Fruit fly (Drosophila melanogaster) whole organism, embryonic: ENCODE data around the gene CG33110.

ENCODE experiments used
- Atf3 ChIP-seq: fragments of 200-800 bp; sonication (Bioruptor generic); optimal IDR thresholded peaks from 3 replicates; lab custom pipeline; 2016; ENCODE audit warnings: missing biosample characterization, missing genetic modification characterization
- BEAF-32 ChIP-seq: fragments of 200-800 bp; sonication (Bioruptor generic); optimal IDR thresholded peaks from 3 replicates; lab custom pipeline; 2017; ENCODE audit warnings: missing biosample characterization, missing genetic modification characterization, mild to moderate bottlenecking, moderate library complexity, missing genetic modification reagents
- CG10147 ChIP-seq: fragments of 200-800 bp; sonication (Bioruptor generic); optimal IDR thresholded peaks from 2 replicates; lab custom pipeline; 2019; ENCODE audit warnings: missing biosample characterization, mild to moderate bottlenecking, missing genetic modification characterization, moderate library complexity
- CG11560 ChIP-seq: fragments of 200-800 bp; sonication (Bioruptor generic); IDR thresholded peaks from 3 replicates; pipeline ENCODE4 v1.3.6; 2022; ENCODE audit warnings: missing biosample characterization, missing genetic modification characterization
- CG12299 ChIP-seq: fragments of 200-800 bp; sonication (Bioruptor generic); optimal IDR thresholded peaks from 2 replicates; lab custom pipeline; 2018; ENCODE audit warnings: missing biosample characterization, mild to moderate bottlenecking, missing genetic modification characterization
- CG14710 ChIP-seq: fragments of 200-800 bp; sonication (Bioruptor generic); optimal IDR thresholded peaks from 3 replicates; lab custom pipeline; 2019; ENCODE audit warnings: missing biosample characterization, mild to moderate bottlenecking, missing genetic modification characterization, moderate library complexity
- CG15269 ChIP-seq: fragments of 200-800 bp; sonication (Bioruptor generic); optimal IDR thresholded peaks from 2 replicates; lab custom pipeline; 2018; ENCODE audit warnings: missing biosample characterization, mild to moderate bottlenecking, missing genetic modification characterization, moderate library complexity
- CG1603 ChIP-seq: fragments of 200-800 bp; sonication (Bioruptor generic); optimal IDR thresholded peaks from 2 replicates; lab custom pipeline; 2019; ENCODE audit warnings: missing biosample characterization, mild to moderate bottlenecking, missing genetic modification characterization, moderate library complexity
- CG17361 ChIP-seq: fragments of 200-800 bp; sonication (Bioruptor generic); IDR thresholded peaks from 3 replicates; pipeline ENCODE4 v1.3.6; 2022; ENCODE audit warnings: missing biosample characterization, missing genetic modification characterization
- CG2116 ChIP-seq: fragments of 200-800 bp; sonication (Bioruptor generic); optimal IDR thresholded peaks from 3 replicates; lab custom pipeline; 2018; ENCODE audit warnings: missing biosample characterization, mild to moderate bottlenecking, missing genetic modification characterization
- CG2712 ChIP-seq: fragments of 200-800 bp; optimal IDR thresholded peaks from 3 replicates; lab custom pipeline; 2019; ENCODE audit warnings: missing biosample characterization, mild to moderate bottlenecking, missing genetic modification characterization, moderate library complexity
- CG31224 ChIP-seq: fragments of 200-800 bp; sonication (Bioruptor generic); IDR thresholded peaks from 2 replicates; pipeline ENCODE4 v1.3.6; 2022; ENCODE audit warnings: missing biosample characterization, missing genetic modification characterization
- CG32532 ChIP-seq: fragments of 200-800 bp; sonication (Bioruptor generic); IDR thresholded peaks from 2 replicates; pipeline ENCODE4 v1.3.6; 2022; ENCODE audit warnings: missing biosample characterization, missing genetic modification characterization
- CG34376 ChIP-seq: fragments of 200-800 bp; sonication (Bioruptor generic); optimal IDR thresholded peaks from 2 replicates; lab custom pipeline; 2018; ENCODE audit warnings: missing biosample characterization, mild to moderate bottlenecking, missing genetic modification characterization
- CG3838 ChIP-seq: fragments of 200-800 bp; sonication (Bioruptor generic); optimal IDR thresholded peaks from 3 replicates; lab custom pipeline; 2016; ENCODE audit warnings: missing biosample characterization, missing genetic modification characterization
- CG4854 ChIP-seq: fragments of 200-800 bp; sonication (Bioruptor generic); optimal IDR thresholded peaks from 2 replicates; lab custom pipeline; 2016; ENCODE audit warnings: missing biosample characterization, missing genetic modification characterization, inconsistent platforms
- CG6689 ChIP-seq: fragments of 200-800 bp; sonication (Bioruptor generic); IDR thresholded peaks from 2 replicates; pipeline ENCODE4 v1.3.6; 2022; ENCODE audit warnings: missing biosample characterization, missing genetic modification characterization
- CG7839 ChIP-seq: fragments of 200-800 bp; sonication (Bioruptor generic); optimal IDR thresholded peaks from 3 replicates; lab custom pipeline; 2018; ENCODE audit warnings: missing biosample characterization, mild to moderate bottlenecking, missing genetic modification characterization, moderate library complexity
- CG7963 ChIP-seq: fragments of 200-800 bp; sonication (Bioruptor generic); IDR thresholded peaks from 3 replicates; pipeline ENCODE4 v1.3.6; 2022; ENCODE audit warnings: missing biosample characterization, missing genetic modification characterization; ENCODE audit not compliant: partially characterized antibody
- CG9437 ChIP-seq: fragments of 200-800 bp; sonication (Bioruptor generic); optimal IDR thresholded peaks from 2 replicates; lab custom pipeline; 2018; ENCODE audit warnings: missing biosample characterization, mild to moderate bottlenecking, missing genetic modification characterization
- D ChIP-seq, 2 experiments: fragments of 200-800 bp in 1 of 2; fragments of >200 bp in 1 of 2; sonication (Bioruptor generic) in 1 of 2; optimal IDR thresholded peaks; 2 replicates in 1 of 2; 3 replicates in 1 of 2; lab custom pipeline; 2017; ENCODE audit warnings: mild to moderate bottlenecking in 1 of 2, missing biosample characterization in 1 of 2, missing genetic modification characterization in 1 of 2, missing genetic modification reagents in 1 of 2
- D19A ChIP-seq: fragments of 200-800 bp; optimal IDR thresholded peaks from 3 replicates; lab custom pipeline; 2019; ENCODE audit warnings: missing biosample characterization, mild to moderate bottlenecking, missing genetic modification characterization, moderate library complexity
- Dbx ChIP-seq: fragments of 200-800 bp; sonication (Bioruptor generic); IDR thresholded peaks from 3 replicates; pipeline ENCODE4 v1.3.6; 2022; ENCODE audit warnings: missing biosample characterization, missing genetic modification characterization
- Dref ChIP-seq: fragments of 200-800 bp; sonication (Bioruptor generic); IDR thresholded peaks from 2 replicates; pipeline ENCODE4 v1.3.6; 2022; ENCODE audit warnings: missing biosample characterization, missing genetic modification characterization
- E2f2 ChIP-seq: fragments of 200-800 bp; sonication (Bioruptor generic); IDR thresholded peaks from 2 replicates; pipeline ENCODE4 v1.3.6; 2022; ENCODE audit warnings: missing biosample characterization, missing genetic modification characterization
- HLH4C ChIP-seq: fragments of 200-800 bp; sonication (Bioruptor generic); IDR thresholded peaks from 3 replicates; pipeline ENCODE4 v1.3.6; 2022; ENCODE audit warnings: missing biosample characterization, missing genetic modification characterization; ENCODE audit not compliant: partially characterized antibody
- Lpt ChIP-seq: fragments of >200 bp; optimal IDR thresholded peaks from 2 replicates; lab custom pipeline; 2018; ENCODE audit warnings: missing biosample characterization, missing genetic modification characterization
- Max ChIP-seq: fragments of 200-800 bp; sonication (Bioruptor generic); optimal IDR thresholded peaks from 2 replicates; lab custom pipeline; 2016; ENCODE audit warnings: missing biosample characterization, mild to moderate bottlenecking, missing genetic modification characterization
- NFAT ChIP-seq: fragments of 200-800 bp; sonication (Bioruptor generic); IDR thresholded peaks from 2 replicates; pipeline ENCODE4 v1.3.6; 2022; ENCODE audit warnings: missing biosample characterization, missing genetic modification characterization
- Pdp1 ChIP-seq, 2 experiments: fragments of 200-800 bp; sonication (Bioruptor generic); optimal IDR thresholded peaks; 3 replicates each; lab custom pipeline; 2016; ENCODE audit warnings: missing biosample characterization in 2 of 2, missing genetic modification characterization in 2 of 2, mild to moderate bottlenecking in 1 of 2, moderate library complexity in 1 of 2
- Ptx1 ChIP-seq: fragments of 200-800 bp; sonication (Bioruptor generic); IDR thresholded peaks from 2 replicates; pipeline ENCODE4 v1.3.6; 2022; ENCODE audit warnings: missing biosample characterization, missing genetic modification characterization
- Xbp1 ChIP-seq: fragments of 200-800 bp; sonication (Bioruptor generic); optimal IDR thresholded peaks from 3 replicates; lab custom pipeline; 2016; ENCODE audit warnings: missing biosample characterization, mild to moderate bottlenecking, missing genetic modification characterization
- YL-1 ChIP-seq: fragments of 200-800 bp; sonication (Bioruptor generic); optimal IDR thresholded peaks from 3 replicates; lab custom pipeline; 2017; ENCODE audit warnings: missing biosample characterization, mild to moderate bottlenecking, missing genetic modification characterization
- ab ChIP-seq: fragments of 200-800 bp; sonication (Bioruptor generic); optimal IDR thresholded peaks from 2 replicates; lab custom pipeline; 2016; ENCODE audit warnings: missing biosample characterization, missing genetic modification characterization
- bab2 ChIP-seq: fragments of 200-800 bp; sonication (Bioruptor generic); optimal IDR thresholded peaks from 2 replicates; lab custom pipeline; 2016; ENCODE audit warnings: missing biosample characterization, missing genetic modification characterization
- bbx ChIP-seq: fragments of 200-800 bp; sonication (Bioruptor generic); IDR thresholded peaks from 2 replicates; pipeline ENCODE4 v1.3.6; 2022; ENCODE audit warnings: missing biosample characterization, missing genetic modification characterization; ENCODE audit not compliant: partially characterized antibody
- cg ChIP-seq: fragments of 200-800 bp; sonication (Bioruptor generic); optimal IDR thresholded peaks from 3 replicates; lab custom pipeline; 2019; ENCODE audit warnings: missing biosample characterization, mild to moderate bottlenecking, missing genetic modification characterization, moderate library complexity
- chif ChIP-seq, 2 experiments: fragments of 200-800 bp; sonication (Bioruptor generic); optimal IDR thresholded peaks; 3 replicates each; lab custom pipeline; 2016; ENCODE audit warnings: missing biosample characterization in 2 of 2, missing genetic modification characterization in 2 of 2
- croc ChIP-seq: fragments of 200-800 bp; sonication (Bioruptor generic); conservative IDR thresholded peaks from 3 replicates; pipeline ENCODE4 v1.3.6; 2022; ENCODE audit warnings: missing biosample characterization, missing genetic modification characterization
- da ChIP-seq: fragments of 200-800 bp; sonication (Bioruptor generic); optimal IDR thresholded peaks from 2 replicates; lab custom pipeline; 2016; ENCODE audit warnings: missing biosample characterization, missing genetic modification characterization
- fd3F ChIP-seq: fragments of 200-800 bp; sonication (Bioruptor generic); optimal IDR thresholded peaks from 2 replicates; lab custom pipeline; 2018; ENCODE audit warnings: missing biosample characterization, mild to moderate bottlenecking, missing genetic modification characterization, moderate library complexity
- gcm2 ChIP-seq: fragments of 200-800 bp; sonication (Bioruptor generic); optimal IDR thresholded peaks from 2 replicates; lab custom pipeline; 2016; ENCODE audit warnings: missing biosample characterization, missing genetic modification characterization
- hkb ChIP-seq, 2 experiments: fragments of 200-800 bp in 1 of 2; fragments of >200 bp in 1 of 2; sonication (Bioruptor generic) in 1 of 2; IDR thresholded peaks in 1 of 2; optimal IDR thresholded peaks in 1 of 2; 2 replicates each; pipeline versions ENCODE4 v1.3.6 to Lab custom; 2017 to 2022; ENCODE audit warnings: missing biosample characterization in 1 of 2, missing genetic modification characterization in 1 of 2
- jumu ChIP-seq: fragments of 200-800 bp; sonication (Bioruptor generic); optimal IDR thresholded peaks from 3 replicates; lab custom pipeline; 2016; ENCODE audit warnings: missing biosample characterization, missing genetic modification characterization
- pan ChIP-seq, 4 experiments: fragments of >200 bp in 3 of 4; fragments of 200-800 bp in 1 of 4; sonication (Bioruptor generic) in 1 of 4; optimal IDR thresholded peaks in 3 of 4; IDR thresholded peaks in 1 of 4; 2 replicates each; pipeline versions ENCODE4 v1.3.6 to Lab custom; 2017 to 2022; ENCODE audit warnings: missing biosample characterization in 2 of 4, missing genetic modification characterization in 2 of 4, mixed read lengths in 1 of 4
- pb ChIP-seq: fragments of 200-800 bp; sonication (Bioruptor generic); optimal IDR thresholded peaks from 3 replicates; lab custom pipeline; 2016; ENCODE audit warnings: missing biosample characterization, missing genetic modification characterization
- scrt ChIP-seq: fragments of 200-800 bp; sonication (Bioruptor generic); optimal IDR thresholded peaks from 2 replicates; lab custom pipeline; 2018; ENCODE audit warnings: missing biosample characterization, mild to moderate bottlenecking, missing genetic modification characterization, moderate library complexity
- trh ChIP-seq: fragments of 200-800 bp; sonication (Bioruptor generic); optimal IDR thresholded peaks from 2 replicates; lab custom pipeline; 2016; ENCODE audit warnings: missing biosample characterization, missing genetic modification characterization
- unpg ChIP-seq: fragments of 200-800 bp; sonication (Bioruptor generic); optimal IDR thresholded peaks from 3 replicates; lab custom pipeline; 2018; ENCODE audit warnings: missing biosample characterization, mild to moderate bottlenecking, missing genetic modification characterization, moderate library complexity
- z ChIP-seq: fragments of 200-800 bp; sonication (Bioruptor generic); IDR thresholded peaks from 3 replicates; pipeline ENCODE4 v1.3.6; 2022; ENCODE audit warnings: missing biosample characterization, missing genetic modification characterization

Gene CG33110

DNA sequence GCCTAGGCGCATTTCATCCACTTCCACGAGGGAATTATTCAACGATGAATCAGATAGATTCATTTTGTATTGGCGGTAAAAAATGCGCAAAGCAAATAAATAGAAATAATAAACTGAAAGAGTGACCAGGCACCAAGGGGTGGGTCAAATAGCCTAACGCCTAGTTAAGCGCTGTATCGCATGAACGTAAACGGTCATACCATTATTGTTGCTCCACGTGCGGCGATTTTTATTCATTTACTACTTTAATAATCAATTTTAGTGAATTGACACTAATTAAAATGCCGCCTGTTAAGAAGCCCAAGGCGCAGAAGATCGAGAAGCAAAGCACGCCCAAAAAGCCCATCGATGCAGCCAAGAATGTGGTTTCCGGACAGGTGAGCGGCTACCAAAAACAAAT lies 14.6 kb downstream of the CG33110 start, which contains the start of the genes CG33107 and CG6937 (continued):
- peak; percentile 65 for TF ChIP-seq CG1603 (tag; lab: Kevin White, UChicago)
- no peak for TF ChIP-seq CG7839
- TF ChIP-seq YL-1 (GFP tag; lab: Kevin White, UChicago), result peak; percentile 66
- no peak for TF ChIP-seq Dref
- TF ChIP-seq bbx, result peak; percentile 19; the same call in 1 of the 2 replicates
- TF ChIP-seq CG4854 (GFP tag; lab: Kevin White, UChicago), result no peak
- no peak for TF ChIP-seq ab
- no peak for TF ChIP-seq D19A (tag; lab: Kevin White, UChicago)
- TF ChIP-seq CG9437 (GFP tag; lab: Kevin White, UChicago), result no peak
- no peak for TF ChIP-seq CG7963 (GFP tag; lab: Robert Waterston, UW)
- peak; percentile 83 for TF ChIP-seq E2f2
- no peak for TF ChIP-seq z (GFP tag; lab: Robert Waterston, UW)
- no peak for TF ChIP-seq CG11560 (tag; lab: Robert Waterston, UW)
- TF ChIP-seq CG15269 (tag; lab: Kevin White, UChicago), result no peak
- no peak for TF ChIP-seq CG17361
- TF ChIP-seq CG10147 (GFP tag; lab: Kevin White, UChicago), result no peak
- no peak for TF ChIP-seq Lpt (GFP tag; lab: Kevin White, UChicago)
- TF ChIP-seq HLH4C (GFP tag; lab: Robert Waterston, UW), result no peak
- TF ChIP-seq CG2116 (GFP tag; lab: Kevin White, UChicago), result no peak
- TF ChIP-seq trh (GFP tag; lab: Kevin White, UChicago), result no peak
- TF ChIP-seq unpg (GFP tag; lab: Kevin White, UChicago), result no peak
- no peak for TF ChIP-seq cg (GFP tag; lab: Kevin White, UChicago)
- peak; percentile 45 for TF ChIP-seq BEAF-32
- TF ChIP-seq Max (GFP tag; lab: Kevin White, UChicago), result peak; percentile 87
- TF ChIP-seq pan (optimal IDR thresholded peaks at IDR 0.05; lab: Kevin White, UChicago), result no peak
- no peak for TF ChIP-seq pan (GFP tag; optimal IDR thresholded peaks at IDR 0.05 in 1 of 2, IDR thresholded peaks at IDR 0.05 in 1 of 2)
- peak; percentile 21 for TF ChIP-seq hkb (optimal IDR thresholded peaks at IDR 0.05; lab: Kevin White, UChicago)
- TF ChIP-seq hkb (GFP tag; IDR thresholded peaks at IDR 0.05; lab: Robert Waterston, UW), result no peak
- no peak for TF ChIP-seq jumu (GFP tag; lab: Kevin White, UChicago)
- no peak for TF ChIP-seq CG32532 (GFP tag; lab: Robert Waterston, UW)
- no peak for TF ChIP-seq scrt (GFP tag; lab: Kevin White, UChicago)
- TF ChIP-seq CG2712 (tag; lab: Kevin White, UChicago), result no peak
- TF ChIP-seq pb, result no peak
- TF ChIP-seq Atf3 (GFP tag; lab: Kevin White, UChicago), result no peak
- no peak for TF ChIP-seq fd3F (GFP tag; lab: Kevin White, UChicago)
- TF ChIP-seq Ptx1 (GFP tag; lab: Robert Waterston, UW), result no peak
- TF ChIP-seq CG12299 (tag; lab: Kevin White, UChicago), result no peak
- peak; percentile 35 for TF ChIP-seq CG14710 (tag; lab: Kevin White, UChicago)
- TF ChIP-seq bab2 (GFP tag; lab: Kevin White, UChicago), result no peak
- TF ChIP-seq Pdp1 (GFP tag; optimal IDR thresholded peaks at IDR 0.05; lab: Kevin White, UChicago), result peak in 1 of 2 experiments; percentile 31
- peak; percentile 0 for TF ChIP-seq CG34376
- no peak for TF ChIP-seq Dbx
- no peak for TF ChIP-seq CG31224 (GFP tag; lab: Robert Waterston, UW)
- no peak for TF ChIP-seq croc
- TF ChIP-seq CG6689 (GFP tag; lab: Robert Waterston, UW), result no peak
- TF ChIP-seq CG3838, result no peak
- TF ChIP-seq da (GFP tag; lab: Kevin White, UChicago), result no peak
- no peak for TF ChIP-seq Xbp1
- TF ChIP-seq gcm2 (GFP tag; lab: Kevin White, UChicago), result no peak
- TF ChIP-seq D (optimal IDR thresholded peaks at IDR 0.05; lab: Kevin White, UChicago), result no peak
- TF ChIP-seq D (GFP tag; optimal IDR thresholded peaks at IDR 0.05; lab: Kevin White, UChicago), result no peak
- TF ChIP-seq chif (GFP tag; optimal IDR thresholded peaks at IDR 0.05; lab: Kevin White, UChicago), result no peak
- TF ChIP-seq NFAT (GFP tag; lab: Robert Waterston, UW), result no peak
